Worm (Caenorhabditis elegans) whole organism, L4/young adult: Measurements from ENCODE around the gene klp-6.
A peak's percentile ranks its signal among the peaks of the same experiment; 100 is the strongest.
"Not testable (repeated sequence)": the region's sequence is repeated elsewhere in the genome, so short reads cannot be mapped to it uniquely, and the experiment has no call there.

Experiments used
- W03F9.2 ChIP-seq: fragments of 150-350 bp; optimal IDR thresholded peaks from 2 replicates; lab custom pipeline; 2014; ENCODE audit warnings: missing biosample characterization, missing genetic modification characterization
- dao-5 ChIP-seq: sonication (generic microtip); optimal IDR thresholded peaks from 2 replicates; lab custom pipeline; 2016; ENCODE audit warnings: missing genotype, missing genetic modification characterization, moderate library complexity, missing compliant biosample characterization
- him-1 ChIP-seq: sonication (generic microtip); optimal IDR thresholded peaks from 2 replicates; lab custom pipeline; 2016; ENCODE audit warnings: missing genotype, missing genetic modification reagents, missing genetic modification characterization, missing compliant biosample characterization

The klp-6 gene

ce11 chrIII:5047175-5047574 is 16.4 kb downstream of the klp-6 start, which contains the start of gene txbp-3:
TSS of gene txbp-3 (minus strand) at chrIII:5047459.
- TF ChIP-seq W03F9.2 (tag; lab: Kevin White, UChicago), result peak; percentile 55
- TF ChIP-seq dao-5, result no peak

DNA sequence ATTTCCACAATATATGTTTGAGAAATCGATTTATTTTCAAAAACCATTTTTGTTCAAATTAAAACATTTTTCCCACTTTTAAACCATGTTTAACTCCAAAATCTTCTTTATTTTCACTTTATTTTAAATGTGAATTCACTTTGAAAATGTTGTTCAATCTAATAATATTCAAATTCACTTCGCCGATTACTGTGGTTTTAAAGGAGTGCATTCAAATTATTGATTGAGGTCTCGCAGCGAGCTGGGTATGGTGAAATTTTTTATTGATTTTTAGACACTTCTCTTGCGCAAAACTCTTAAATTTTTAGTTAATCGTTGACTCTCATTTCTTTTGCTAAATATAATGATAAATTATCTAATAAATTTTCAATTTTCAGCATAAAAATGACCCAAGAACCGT is 17.0 kb downstream of the klp-6 start, which contains the start of gene C45G9.5:
TSS of gene C45G9.5 (plus strand) at position 378 of the 400 bp plus-strand sequence.
- TF ChIP-seq him-1 (tag; lab: Kevin White, UChicago), result no peak
- TF ChIP-seq dao-5, result no peak
- no peak for TF ChIP-seq W03F9.2 (tag; lab: Kevin White, UChicago)

- no peak for TF ChIP-seq W03F9.2 (tag; lab: Kevin White, UChicago)
- TF ChIP-seq him-1 (tag; lab: Kevin White, UChicago), result no peak
- no peak for TF ChIP-seq dao-5
These were observed 21.2 kb downstream of the klp-6 start, which contains the start of gene C45G9.15 for ce11 chrIII:5051949-5052348. TSS of gene C45G9.15 (minus strand) at chrIII:5052049.

ce11 chrIII:5053541-5053940 is 22.8 kb downstream of the klp-6 start, which contains the start of gene C45G9.8:
TSS of gene C45G9.8 (minus strand) at chrIII:5053641.
- no peak for TF ChIP-seq him-1 (tag; lab: Kevin White, UChicago)
- TF ChIP-seq dao-5, result no peak
- TF ChIP-seq W03F9.2 (tag; lab: Kevin White, UChicago), result no peak

- not testable (repeated sequence) for TF ChIP-seq dao-5; W03F9.2 (tag; lab: Kevin White, UChicago); him-1 (tag; lab: Kevin White, UChicago)
These were observed 25.0 kb downstream of the klp-6 start, which contains the start of gene C45G9.9 for ce11 chrIII:5055709-5056108. TSS of gene C45G9.9 (minus strand) at chrIII:5055809.

DNA sequence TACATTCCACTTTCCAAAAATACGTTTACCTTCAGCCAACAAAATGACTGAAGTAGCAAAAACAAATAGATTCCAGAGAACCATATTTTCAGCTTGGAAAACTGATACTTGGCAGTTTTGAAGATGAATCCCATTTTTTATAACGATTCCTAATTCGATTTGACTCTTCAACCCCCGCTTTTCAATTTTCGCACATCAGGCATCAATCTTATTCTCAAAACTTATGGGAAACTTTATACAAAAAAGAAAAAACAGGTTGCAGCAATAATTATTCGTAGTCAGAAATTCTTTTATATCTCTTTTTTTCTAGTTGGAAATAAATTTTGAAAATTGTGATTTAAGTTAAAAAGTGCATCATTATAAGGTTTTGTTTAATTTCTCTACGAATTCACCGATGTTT is 31.1 kb downstream of the klp-6 start, which contains the start of gene C45G9.10:
TSS of gene C45G9.10 (minus strand) at position 101 of the 400 bp plus-strand sequence.
- TF ChIP-seq W03F9.2 (tag; lab: Kevin White, UChicago), result no peak
- no peak for TF ChIP-seq him-1 (tag; lab: Kevin White, UChicago)
- TF ChIP-seq dao-5, result no peak

DNA sequence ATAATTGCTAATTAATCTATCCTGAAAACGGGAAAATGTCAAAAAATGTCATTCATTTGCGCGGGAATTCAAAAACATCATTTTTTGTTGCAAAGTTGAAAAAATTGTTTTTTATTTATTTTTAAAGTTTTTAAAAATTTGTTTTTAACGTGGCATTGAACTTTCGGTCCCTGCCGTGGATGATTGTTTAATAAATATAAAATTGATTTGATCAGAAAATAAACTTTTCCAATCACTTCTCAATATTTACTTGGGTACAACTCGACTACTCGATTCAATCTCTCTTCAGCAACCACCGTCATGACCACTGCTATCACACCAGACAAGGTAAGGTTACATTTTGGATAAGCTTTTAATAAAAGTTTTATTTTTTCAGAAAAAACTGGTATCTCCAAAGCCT is 31.7 kb downstream of the klp-6 start, which contains the start of gene C45G9.4:
TSS of gene C45G9.4 (plus strand) at position 301 of the 400 bp plus-strand sequence.
- not testable (repeated sequence) for TF ChIP-seq him-1 (tag; lab: Kevin White, UChicago); W03F9.2 (tag; lab: Kevin White, UChicago); dao-5

- TF ChIP-seq dao-5 (no peak), W03F9.2 (tag; lab: Kevin White, UChicago) (peak; percentile 40), him-1 (tag; lab: Kevin White, UChicago) (peak; percentile 59)
These were observed 38.0 kb downstream of the klp-6 start, which contains the start of the genes C45G9.11 and C45G9.2 for ce11 chrIII:5068675-5069233. TSS of gene C45G9.11 (minus strand) at chrIII:5068725. TSS of gene C45G9.2 (plus strand) at chrIII:5069066.

DNA sequence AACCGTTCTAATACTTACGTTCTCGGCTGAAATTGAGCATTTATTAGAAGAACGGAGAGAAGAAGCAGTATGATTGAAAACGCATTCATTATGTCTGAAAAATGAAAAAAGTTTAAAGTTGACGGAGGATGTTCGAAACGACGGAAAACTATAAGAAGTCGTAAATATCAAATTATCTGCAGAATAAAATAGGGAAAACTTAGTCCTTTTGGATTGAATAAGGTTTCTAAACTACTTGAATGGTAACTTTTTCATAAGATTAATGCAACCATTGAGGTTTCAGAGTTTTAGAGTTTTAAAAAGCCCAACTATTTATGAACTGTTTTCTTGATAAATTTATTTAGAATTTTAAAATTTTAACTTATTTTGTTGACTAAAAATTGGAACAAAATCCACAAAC is 40.8 kb downstream of the klp-6 start, which contains the start of gene C45G9.12:
TSS of gene C45G9.12 (minus strand) at position 101 of the 400 bp plus-strand sequence.
- TF ChIP-seq dao-5 (no peak), him-1 (tag; lab: Kevin White, UChicago) (no peak), W03F9.2 (tag; lab: Kevin White, UChicago) (no peak)

DNA sequence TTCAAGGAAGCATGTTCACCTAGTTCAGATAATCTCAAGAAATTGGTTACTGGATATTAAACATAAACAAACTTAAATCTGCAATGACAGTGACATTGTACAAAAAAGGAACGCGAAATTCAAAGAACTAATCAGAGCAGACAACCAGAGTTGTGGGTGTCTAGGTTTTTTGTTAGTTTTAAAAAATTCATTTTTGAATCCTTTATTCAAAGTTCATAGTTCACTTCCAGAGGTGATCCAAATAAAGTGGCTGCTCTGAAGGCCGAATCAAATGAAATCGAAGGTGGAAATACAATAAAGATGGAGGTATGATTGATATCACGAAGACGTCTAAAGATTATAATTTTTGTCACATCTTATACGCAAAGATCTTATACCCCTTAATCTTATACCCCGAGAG is 43.7 kb downstream of the klp-6 start, which contains the start of gene ttbk-6:
TSS of gene ttbk-6 (plus strand) at position 301 of the 400 bp plus-strand sequence.
- no peak for TF ChIP-seq him-1 (tag; lab: Kevin White, UChicago)
- no peak for TF ChIP-seq W03F9.2 (tag; lab: Kevin White, UChicago)
- TF ChIP-seq dao-5, result no peak

DNA sequence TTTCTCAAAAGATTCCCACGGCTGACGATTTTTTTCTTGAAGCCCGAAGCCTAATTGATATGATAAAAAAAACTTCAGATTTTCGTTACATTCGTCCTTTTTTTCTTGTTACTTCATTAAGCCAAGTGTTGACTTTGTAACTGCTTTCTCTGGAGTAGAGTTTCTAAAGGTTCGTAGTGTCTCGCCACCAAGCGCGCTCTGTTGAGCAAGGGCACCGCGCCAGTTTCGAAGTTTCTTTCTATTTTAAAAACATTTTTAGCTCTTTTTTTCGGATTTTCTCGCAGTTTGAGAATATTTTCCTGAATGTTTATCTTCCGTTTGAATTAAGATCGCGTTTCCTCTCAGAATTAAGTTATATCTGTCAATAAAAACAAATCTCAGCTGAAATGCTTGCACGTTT is 45.8 kb downstream of the klp-6 start:
- TF ChIP-seq dao-5, result no peak

ce11 chrIII:5077150-5077814 is 46.6 kb downstream of the klp-6 start, which contains the start of gene alh-1:
TSS of gene alh-1 (plus strand) at chrIII:5077764.
- TF ChIP-seq him-1 (tag; lab: Kevin White, UChicago) (no peak), dao-5 (no peak), W03F9.2 (tag; lab: Kevin White, UChicago) (no peak)

DNA sequence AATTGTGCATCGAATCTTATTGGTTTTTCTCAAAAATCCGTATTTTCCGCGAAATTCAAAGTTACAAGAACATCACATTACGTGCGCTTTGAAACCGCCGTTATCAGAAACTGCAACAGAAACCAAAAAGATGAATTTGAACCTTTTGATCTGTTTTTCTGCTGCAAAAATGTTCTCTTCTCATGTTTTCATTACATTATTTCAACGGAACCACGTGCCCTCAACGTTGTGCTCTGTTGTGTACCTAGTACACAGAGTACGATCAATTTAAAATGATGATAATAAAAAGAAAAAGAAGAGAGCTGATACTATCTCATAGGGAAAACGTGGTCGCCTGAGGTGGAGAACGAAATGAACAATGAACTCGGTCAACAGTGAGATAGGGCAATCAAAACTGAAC is 47.3 kb downstream of the klp-6 start:
- no peak for TF ChIP-seq W03F9.2 (tag; lab: Kevin White, UChicago)
- TF ChIP-seq him-1 (tag; lab: Kevin White, UChicago), result no peak
- TF ChIP-seq dao-5, result no peak
